Worm (Caenorhabditis elegans): ENCODE data around the gene srz-83.

DNA sequence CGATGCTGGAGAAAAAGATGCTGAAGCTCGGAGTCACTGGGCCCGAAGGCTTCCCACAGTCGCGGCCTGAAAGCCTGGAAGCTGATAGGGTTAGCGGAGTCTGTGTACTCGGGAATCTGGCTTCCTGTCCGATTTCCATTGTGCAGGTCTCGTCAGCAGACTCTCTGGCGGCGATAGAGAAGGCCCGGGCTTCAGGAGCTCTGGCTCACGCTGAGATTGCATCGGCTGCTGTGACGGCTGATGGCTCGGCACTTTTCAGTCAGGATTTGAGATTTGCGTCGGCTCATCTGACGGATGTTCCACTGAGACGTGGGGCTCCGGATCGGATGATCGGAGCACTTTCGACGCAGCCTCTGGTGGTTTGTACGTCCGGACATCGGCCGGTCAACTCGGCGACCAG, 19.2 kb downstream of the srz-83 start:
- TF ChIP-seq ztf-29 (GFP tag; IDR thresholded peaks at IDR 0.05), result no peak
- no peak for TF ChIP-seq T22C8.4 (GFP tag; IDR thresholded peaks at IDR 0.05)

All from whole organism, midembryonic.